Fruit fly (Drosophila melanogaster) whole organism, pupa: ENCODE data around the gene Teh1.

Source experiments
- CG10348 ChIP-seq: fragments of 200-800 bp; sonication (Bioruptor generic); IDR thresholded peaks from 2 replicates; pipeline ENCODE4 v1.3.6; 2022; ENCODE audit warnings: missing biosample characterization, missing genetic modification characterization
- CG12605 ChIP-seq: fragments of 200-800 bp; sonication (Bioruptor generic); IDR thresholded peaks from 2 replicates; pipeline ENCODE4 v1.3.6; 2022; ENCODE audit warnings: missing biosample characterization, missing genetic modification characterization
- CG13204 ChIP-seq: fragments of 200-800 bp; sonication (Bioruptor generic); optimal IDR thresholded peaks from 2 replicates; lab custom pipeline; 2018; ENCODE audit warnings: missing biosample characterization, mild to moderate bottlenecking, missing genetic modification characterization, moderate library complexity
- CG14655 ChIP-seq: fragments of 200-800 bp; sonication (Bioruptor generic); optimal IDR thresholded peaks from 3 replicates; lab custom pipeline; 2017; ENCODE audit warnings: mild to moderate bottlenecking, missing biosample characterization, missing genetic modification reagents, missing genetic modification characterization
- CG15710 ChIP-seq: fragments of 200-800 bp; sonication (Bioruptor generic); optimal IDR thresholded peaks from 2 replicates; lab custom pipeline; 2018; ENCODE audit warnings: missing biosample characterization, mild to moderate bottlenecking, missing genetic modification characterization, moderate library complexity
- CG17806 ChIP-seq: fragments of 200-800 bp; sonication (Bioruptor generic); optimal IDR thresholded peaks from 2 replicates; lab custom pipeline; 2018; ENCODE audit warnings: missing biosample characterization, mild to moderate bottlenecking, missing genetic modification characterization, moderate library complexity
- CG32121 ChIP-seq: fragments of 200-800 bp; sonication (Bioruptor generic); IDR thresholded peaks from 2 replicates; pipeline ENCODE4 v1.3.6; 2022; ENCODE audit warnings: missing biosample characterization, missing genetic modification characterization
- CG34367 ChIP-seq: fragments of 200-800 bp; sonication (Bioruptor generic); optimal IDR thresholded peaks from 2 replicates; lab custom pipeline; 2018; ENCODE audit warnings: missing biosample characterization, mild to moderate bottlenecking, missing genetic modification characterization
- CG4496 ChIP-seq: fragments of 200-800 bp; sonication (Bioruptor generic); IDR thresholded peaks from 3 replicates; pipeline ENCODE4 v1.3.6; 2022; ENCODE audit warnings: missing biosample characterization, missing genetic modification characterization
- CG8159 ChIP-seq: fragments of 200-800 bp; sonication (Bioruptor generic); optimal IDR thresholded peaks from 3 replicates; lab custom pipeline; 2018; ENCODE audit warnings: missing biosample characterization, mild to moderate bottlenecking, missing genetic modification characterization, moderate library complexity
- CG8301 ChIP-seq: fragments of 200-800 bp; sonication (Bioruptor generic); optimal IDR thresholded peaks from 2 replicates; lab custom pipeline; 2018; ENCODE audit warnings: missing biosample characterization, mild to moderate bottlenecking, missing genetic modification characterization
- CG9948 ChIP-seq: fragments of 200-800 bp; sonication (Bioruptor generic); optimal IDR thresholded peaks from 2 replicates; lab custom pipeline; 2018; ENCODE audit warnings: missing biosample characterization, mild to moderate bottlenecking, missing genetic modification characterization, moderate library complexity
- D1 ChIP-seq: fragments of 200-800 bp; sonication (Bioruptor generic); optimal IDR thresholded peaks from 2 replicates; lab custom pipeline; 2018; ENCODE audit warnings: missing biosample characterization, mild to moderate bottlenecking, missing genetic modification characterization, moderate library complexity
- EcR ChIP-seq: fragments of 200-800 bp; sonication (Bioruptor generic); optimal IDR thresholded peaks from 3 replicates; lab custom pipeline; 2019; ENCODE audit warnings: missing biosample characterization, missing genetic modification characterization, mild to moderate bottlenecking, moderate library complexity, missing genetic modification reagents
- Ets98B ChIP-seq: fragments of 200-800 bp; sonication (Bioruptor generic); IDR thresholded peaks from 2 replicates; pipeline ENCODE4 v1.3.6; 2022; ENCODE audit warnings: missing biosample characterization, missing genetic modification characterization
- Pif1A ChIP-seq: fragments of 200-800 bp; sonication (Bioruptor generic); optimal IDR thresholded peaks from 3 replicates; lab custom pipeline; 2016; ENCODE audit warnings: missing biosample characterization, missing genetic modification characterization
- Pif1B ChIP-seq: fragments of 200-800 bp; sonication (Bioruptor generic); optimal IDR thresholded peaks from 3 replicates; lab custom pipeline; 2016; ENCODE audit warnings: missing biosample characterization, missing genetic modification characterization
- Snoo ChIP-seq: fragments of 200-800 bp; sonication (Bioruptor generic); optimal IDR thresholded peaks from 3 replicates; lab custom pipeline; 2017; ENCODE audit warnings: missing biosample characterization, mild to moderate bottlenecking, missing genetic modification characterization, inconsistent platforms
- fd96Ca ChIP-seq: fragments of 200-800 bp; sonication (Bioruptor generic); IDR thresholded peaks from 3 replicates; pipeline ENCODE4 v1.3.6; 2022; ENCODE audit warnings: missing biosample characterization, missing genetic modification characterization
- gl ChIP-seq: fragments of 200-800 bp; sonication (Bioruptor generic); optimal IDR thresholded peaks from 2 replicates; lab custom pipeline; 2018; ENCODE audit warnings: missing biosample characterization, mild to moderate bottlenecking, missing genetic modification characterization
- rn ChIP-seq: fragments of 200-800 bp; sonication (Bioruptor generic); IDR thresholded peaks from 2 replicates; pipeline ENCODE4 v1.3.6; 2022; ENCODE audit warnings: missing biosample characterization, missing genetic modification characterization

The Teh1 gene

DNA sequence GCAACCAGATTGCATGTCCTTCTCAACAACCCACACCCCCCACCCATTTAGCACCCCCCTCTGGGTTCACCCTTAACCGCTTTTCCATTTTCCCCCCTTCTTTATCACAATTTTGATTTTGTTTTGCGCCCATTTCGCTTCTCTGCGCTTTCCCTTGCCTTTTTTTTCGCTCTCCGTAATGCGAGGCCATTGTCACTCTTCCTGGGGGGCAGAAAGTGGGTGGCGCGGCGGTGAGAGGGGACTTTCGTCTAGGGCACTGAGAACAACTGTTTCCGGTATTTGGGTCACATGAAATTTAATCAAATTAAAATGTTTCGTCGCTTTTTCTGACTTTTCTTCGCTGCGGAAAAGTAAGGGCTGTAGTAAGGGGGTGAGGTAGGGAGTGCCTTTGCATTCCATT lies 14.1 kb upstream of the Teh1 start:
- no peak for TF ChIP-seq CG8301 (tag; lab: Kevin White, UChicago)
- TF ChIP-seq CG8159 (tag; lab: Kevin White, UChicago) = no peak
- TF ChIP-seq CG10348 (GFP tag; lab: Robert Waterston, UW) = no peak
- TF ChIP-seq CG9948 = no peak
- no peak for TF ChIP-seq CG17806
- TF ChIP-seq CG32121 (GFP tag; lab: Robert Waterston, UW) = no peak
- no peak for TF ChIP-seq CG34367 (tag; lab: Kevin White, UChicago)
- TF ChIP-seq Pif1B (GFP tag; lab: Kevin White, UChicago) = no peak
- no peak for TF ChIP-seq gl
- TF ChIP-seq Pif1A (GFP tag; lab: Kevin White, UChicago) = no peak
- TF ChIP-seq, all 21 proteins: peak for 0

dm6 chr3R:9881348-9881901 lies 13.5 kb upstream of the Teh1 start:
- no peak for TF ChIP-seq Snoo (tag; lab: Kevin White, UChicago)
- TF ChIP-seq CG32121 (GFP tag; lab: Robert Waterston, UW) = no peak
- TF ChIP-seq CG8159 (tag; lab: Kevin White, UChicago) = no peak
- TF ChIP-seq CG17806 = no peak
- peak; percentile 19 for TF ChIP-seq CG13204 (GFP tag; lab: Kevin White, UChicago)
- TF ChIP-seq CG10348 (GFP tag; lab: Robert Waterston, UW) = no peak
- TF ChIP-seq CG8301 (tag; lab: Kevin White, UChicago) = no peak
- no peak for TF ChIP-seq CG15710 (tag; lab: Kevin White, UChicago)
- TF ChIP-seq CG34367 (tag; lab: Kevin White, UChicago) = no peak
- peak; percentile 11 for TF ChIP-seq gl
- 0 out of 3 replicates have a peak, but pooled peaks have one; percentile 16 for TF ChIP-seq fd96Ca
- no peak for TF ChIP-seq Pif1A (GFP tag; lab: Kevin White, UChicago)
- no peak for TF ChIP-seq rn (GFP tag; lab: Robert Waterston, UW)
- no peak for TF ChIP-seq CG12605 (GFP tag; lab: Robert Waterston, UW)
- TF ChIP-seq Ets98B (GFP tag; lab: Robert Waterston, UW) = peak; percentile 31; the same call in 1 of the 2 replicates
- TF ChIP-seq CG4496 (GFP tag; lab: Robert Waterston, UW) = peak; percentile 63; the same call in 2 of the 3 replicates
- TF ChIP-seq EcR (GFP tag; lab: Kevin White, UChicago) = peak; percentile 88
- peak; percentile 16 for TF ChIP-seq Pif1B (GFP tag; lab: Kevin White, UChicago)
- TF ChIP-seq CG9948 = no peak
- TF ChIP-seq D1 (tag; lab: Kevin White, UChicago) = no peak
- TF ChIP-seq CG14655 = no peak
- TF ChIP-seq, all 21 proteins: peak for 7

dm6 chr3R:9879880-9880852 lies 12.2 kb upstream of the Teh1 start:
- TF ChIP-seq Pif1B (GFP tag; lab: Kevin White, UChicago) = no peak
- TF ChIP-seq CG10348 (GFP tag; lab: Robert Waterston, UW) = no peak
- TF ChIP-seq, all 21 proteins: peak for 0

dm6 chr3R:9879288-9879687 lies 11.4 kb upstream of the Teh1 start:
- no peak for TF ChIP-seq CG13204 (GFP tag; lab: Kevin White, UChicago)
- no peak for TF ChIP-seq CG34367 (tag; lab: Kevin White, UChicago)
- TF ChIP-seq CG17806 = no peak
- TF ChIP-seq fd96Ca = no peak
- no peak for TF ChIP-seq CG8159 (tag; lab: Kevin White, UChicago)
- TF ChIP-seq D1 (tag; lab: Kevin White, UChicago) = no peak
- no peak for TF ChIP-seq Ets98B (GFP tag; lab: Robert Waterston, UW)
- no peak for TF ChIP-seq CG15710 (tag; lab: Kevin White, UChicago)
- TF ChIP-seq CG14655 = no peak
- no peak for TF ChIP-seq CG9948
- no peak for TF ChIP-seq gl
- no peak for TF ChIP-seq Snoo (tag; lab: Kevin White, UChicago)
- no peak for TF ChIP-seq CG4496 (GFP tag; lab: Robert Waterston, UW)
- no peak for TF ChIP-seq EcR (GFP tag; lab: Kevin White, UChicago)
- TF ChIP-seq CG32121 (GFP tag; lab: Robert Waterston, UW) = no peak
- no peak for TF ChIP-seq Pif1A (GFP tag; lab: Kevin White, UChicago)
- no peak for TF ChIP-seq CG10348 (GFP tag; lab: Robert Waterston, UW)
- TF ChIP-seq CG12605 (GFP tag; lab: Robert Waterston, UW) = no peak
- TF ChIP-seq, all 21 proteins: peak for 0

dm6 chr3R:9878026-9878997 lies 10.4 kb upstream of the Teh1 start:
- TF ChIP-seq CG10348 (GFP tag; lab: Robert Waterston, UW) (no peak), Pif1A (GFP tag; lab: Kevin White, UChicago) (no peak), Ets98B (GFP tag; lab: Robert Waterston, UW) (no peak), fd96Ca (no peak), EcR (GFP tag; lab: Kevin White, UChicago) (no peak), CG8301 (tag; lab: Kevin White, UChicago) (no peak), CG13204 (GFP tag; lab: Kevin White, UChicago) (no peak), CG32121 (GFP tag; lab: Robert Waterston, UW) (no peak), gl (no peak), CG15710 (tag; lab: Kevin White, UChicago) (no peak), CG4496 (GFP tag; lab: Robert Waterston, UW) (no peak)
- TF ChIP-seq, all 21 proteins: peak for 0
